Worm (Caenorhabditis elegans): ENCODE measurements around the gene F11C1.4.

The F11C1.4 gene

DNA sequence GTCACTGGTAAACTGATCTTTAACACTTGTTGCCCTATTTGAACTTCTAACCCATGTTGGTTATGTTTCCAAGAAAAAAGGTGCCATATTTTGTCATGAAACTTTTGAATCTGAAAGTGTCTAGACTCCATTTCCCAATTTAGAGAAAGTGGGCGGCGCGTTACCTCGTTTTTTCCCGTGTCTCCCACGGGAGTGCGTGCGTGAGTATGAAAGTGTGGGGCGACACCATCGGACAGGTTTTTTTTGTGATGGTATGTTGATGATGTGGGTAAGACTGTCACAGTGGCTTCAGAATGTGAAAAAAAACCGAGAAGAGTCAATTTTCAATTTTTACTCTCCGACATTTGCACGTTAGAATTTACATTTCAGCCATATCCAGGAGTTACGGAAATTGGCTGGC, 28.9 kb downstream of the F11C1.4 start:
- TF ChIP-seq W03F9.2 (tag; optimal IDR thresholded peaks at IDR 0.05) (no peak), dao-5 (tag; optimal IDR thresholded peaks at IDR 0.05) (no peak), him-1 (tag; optimal IDR thresholded peaks at IDR 0.05) (no peak)

DNA sequence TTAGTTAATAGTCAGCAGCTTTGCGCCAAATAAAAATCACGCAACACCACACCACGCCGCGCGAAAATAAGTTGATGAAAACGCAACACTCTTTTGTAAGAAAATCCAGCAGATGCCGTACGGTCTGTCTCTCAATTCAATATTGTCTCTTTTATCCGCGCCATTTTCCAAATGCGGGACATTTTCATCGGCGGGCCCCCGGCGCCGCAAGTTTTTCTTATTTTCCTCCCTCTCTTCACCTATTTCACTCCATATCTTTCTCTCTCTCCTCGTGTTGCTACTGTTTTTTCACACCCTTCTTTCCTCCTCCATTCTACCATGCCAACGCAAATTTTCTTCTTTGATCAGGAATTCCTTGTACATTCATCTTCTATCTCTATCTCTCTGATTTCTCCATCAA, 29.5 kb downstream of the F11C1.4 start:
- TF ChIP-seq dao-5 (tag; optimal IDR thresholded peaks at IDR 0.05) (no peak), him-1 (tag; optimal IDR thresholded peaks at IDR 0.05) (no peak), W03F9.2 (tag; optimal IDR thresholded peaks at IDR 0.05) (no peak)

DNA sequence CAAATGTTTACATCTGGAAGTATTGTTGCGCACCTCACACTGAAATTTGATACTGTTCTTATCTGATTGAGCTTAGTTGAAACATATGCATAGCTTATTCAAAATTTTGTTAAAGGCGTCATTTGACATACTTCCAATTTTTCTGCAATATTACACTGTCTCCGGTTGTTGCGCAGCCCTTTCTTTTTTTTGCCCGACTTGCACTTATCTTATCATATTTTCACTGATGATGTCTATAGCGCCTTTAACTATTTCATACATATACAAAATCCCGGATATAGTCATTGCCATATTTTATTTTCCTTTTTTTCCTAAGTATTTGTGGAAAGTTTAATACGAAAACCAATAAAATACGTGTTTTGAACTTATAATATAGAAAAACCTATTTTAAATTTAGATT, 29.9 kb downstream of the F11C1.4 start:
- TF ChIP-seq W03F9.2 (tag; optimal IDR thresholded peaks at IDR 0.05) = no peak
- no peak for TF ChIP-seq him-1 (tag; optimal IDR thresholded peaks at IDR 0.05)
- TF ChIP-seq dao-5 (tag; optimal IDR thresholded peaks at IDR 0.05) = no peak

DNA sequence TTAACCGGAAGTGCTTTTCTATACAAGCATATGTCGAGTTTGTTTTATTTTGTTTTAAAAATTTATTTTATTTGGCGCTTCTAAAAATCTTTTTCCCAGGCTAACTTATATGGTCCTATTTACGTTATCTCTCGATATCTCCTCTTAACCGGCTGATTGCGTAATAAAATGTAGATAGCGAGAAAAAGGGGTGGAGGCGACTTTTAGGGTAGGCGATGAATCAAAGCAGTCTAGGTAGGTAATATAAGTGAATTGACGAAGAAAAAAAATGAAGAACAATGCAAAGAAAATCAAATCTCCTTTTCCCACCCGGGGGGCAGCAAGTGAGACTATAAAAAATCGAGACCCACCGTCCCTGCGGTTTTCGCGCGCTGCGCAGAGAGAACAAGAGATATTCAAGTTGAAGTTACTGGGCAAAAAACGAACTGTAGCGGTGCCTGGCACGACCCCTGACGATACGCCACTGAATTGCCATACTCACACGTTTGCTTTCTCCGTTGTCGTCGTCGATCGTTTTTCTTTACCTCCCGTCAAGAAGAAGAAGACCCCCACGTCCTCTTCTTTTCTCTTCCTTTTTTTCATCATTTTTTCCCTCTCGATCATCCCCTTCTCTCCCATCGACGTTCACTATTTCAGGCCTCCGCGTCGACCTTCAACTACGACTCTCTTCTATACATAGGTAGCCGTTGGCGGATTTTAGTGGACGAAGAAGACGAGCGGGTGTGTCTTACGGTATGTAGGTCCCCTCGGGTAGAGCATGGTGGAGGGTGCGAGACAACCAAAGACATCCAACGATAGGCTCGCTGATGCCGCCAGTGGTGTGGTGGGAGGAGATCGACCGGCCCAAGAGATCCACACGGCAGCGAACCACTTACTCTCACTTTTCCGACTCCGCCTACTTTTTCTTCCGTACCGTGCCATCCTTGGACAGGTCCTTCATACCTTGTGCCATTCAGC, 31.3 kb downstream of the F11C1.4 start, which contains the start of gene nhr-25:
nhr-25 (plus strand) TSS at position 637 of the 957 bp plus-strand sequence.
- TF ChIP-seq dao-5 (tag; optimal IDR thresholded peaks at IDR 0.05) = no peak
- no peak for TF ChIP-seq him-1 (tag; optimal IDR thresholded peaks at IDR 0.05)
- no peak for TF ChIP-seq W03F9.2 (tag; optimal IDR thresholded peaks at IDR 0.05)

DNA sequence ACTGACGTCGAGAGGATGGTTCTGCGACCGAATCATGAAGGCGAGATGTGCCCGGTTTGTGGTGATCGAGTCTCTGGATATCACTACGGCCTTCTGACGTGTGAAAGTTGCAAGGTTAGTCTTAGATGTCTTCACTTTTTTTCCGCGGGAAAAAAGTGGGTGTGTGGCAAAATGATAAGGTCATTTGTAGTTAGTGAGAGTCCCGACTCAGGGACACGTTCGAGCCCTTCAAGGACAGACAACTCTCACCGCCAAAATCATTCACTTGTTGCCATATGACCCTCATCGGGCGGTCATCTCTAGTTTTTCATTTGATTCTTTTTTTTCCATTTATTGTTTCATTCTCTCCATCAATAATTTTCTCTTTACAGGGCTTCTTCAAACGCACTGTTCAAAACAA, 32.0 kb downstream of the F11C1.4 start:
- no peak for TF ChIP-seq W03F9.2 (tag; optimal IDR thresholded peaks at IDR 0.05)

DNA sequence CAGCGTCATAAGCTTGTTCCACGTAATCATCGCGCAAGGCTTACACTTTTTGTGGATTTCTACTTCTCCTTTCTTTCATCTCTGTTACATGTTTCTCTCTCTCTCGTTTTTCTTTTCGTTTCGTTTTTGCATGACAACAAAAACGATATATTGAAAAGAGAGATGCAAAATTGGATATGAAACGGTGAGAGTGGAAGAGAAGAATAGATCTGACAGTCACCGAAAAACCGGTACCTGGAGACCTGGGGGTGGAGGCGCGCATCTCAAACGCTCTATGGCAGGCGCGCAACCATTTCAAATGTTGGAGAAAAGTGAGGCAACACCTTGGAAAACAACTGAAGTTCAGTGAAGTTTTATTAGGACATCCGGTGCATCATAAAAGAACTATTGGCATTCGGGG, 32.8 kb downstream of the F11C1.4 start:
- no peak for TF ChIP-seq dao-5 (tag; optimal IDR thresholded peaks at IDR 0.05)
- TF ChIP-seq him-1 (tag; optimal IDR thresholded peaks at IDR 0.05) = no peak
- TF ChIP-seq W03F9.2 (tag; optimal IDR thresholded peaks at IDR 0.05) = no peak

DNA sequence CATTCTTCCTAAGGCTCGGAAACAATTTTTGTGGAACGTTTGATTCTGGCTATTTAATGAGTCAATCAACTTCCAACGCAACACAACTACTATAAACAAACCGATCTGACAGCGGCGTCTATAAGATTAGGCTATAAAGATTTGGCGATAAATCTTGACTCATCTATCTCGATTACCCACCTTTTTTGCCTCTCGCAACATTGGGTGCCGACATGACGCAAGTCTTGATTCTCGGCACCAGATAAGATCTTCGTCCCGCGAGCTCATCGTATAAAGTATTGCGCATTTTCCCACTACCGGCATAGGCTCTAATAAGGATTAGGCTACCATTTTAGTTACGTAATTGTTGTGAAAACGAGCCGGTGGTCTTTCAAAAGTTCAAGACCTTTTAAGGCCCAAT, 35.0 kb downstream of the F11C1.4 start:
- TF ChIP-seq W03F9.2 (tag; optimal IDR thresholded peaks at IDR 0.05) = no peak
- no peak for TF ChIP-seq him-1 (tag; optimal IDR thresholded peaks at IDR 0.05)
- no peak for TF ChIP-seq dao-5 (tag; optimal IDR thresholded peaks at IDR 0.05)

DNA sequence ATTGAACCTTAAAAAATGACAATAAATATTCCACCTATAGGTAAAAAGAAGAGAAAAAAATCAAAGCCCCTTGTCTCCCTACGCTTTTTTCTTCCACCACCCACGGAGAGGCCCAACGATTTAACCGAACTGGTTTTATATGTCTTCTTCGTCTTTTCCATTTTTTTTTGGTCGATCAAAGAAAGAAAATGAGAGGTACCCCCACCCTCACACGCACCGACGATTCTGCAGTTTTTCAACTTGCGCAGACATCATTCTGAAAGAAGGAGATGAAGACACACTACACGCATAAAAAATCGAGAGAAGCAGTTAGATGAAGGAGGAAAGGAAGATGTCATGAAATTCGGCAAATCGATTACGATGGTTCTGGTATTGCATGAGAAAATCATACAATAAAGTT, 37.5 kb downstream of the F11C1.4 start:
- TF ChIP-seq W03F9.2 (tag; optimal IDR thresholded peaks at IDR 0.05) = no peak
- no peak for TF ChIP-seq dao-5 (tag; optimal IDR thresholded peaks at IDR 0.05)
- no peak for TF ChIP-seq him-1 (tag; optimal IDR thresholded peaks at IDR 0.05)

DNA sequence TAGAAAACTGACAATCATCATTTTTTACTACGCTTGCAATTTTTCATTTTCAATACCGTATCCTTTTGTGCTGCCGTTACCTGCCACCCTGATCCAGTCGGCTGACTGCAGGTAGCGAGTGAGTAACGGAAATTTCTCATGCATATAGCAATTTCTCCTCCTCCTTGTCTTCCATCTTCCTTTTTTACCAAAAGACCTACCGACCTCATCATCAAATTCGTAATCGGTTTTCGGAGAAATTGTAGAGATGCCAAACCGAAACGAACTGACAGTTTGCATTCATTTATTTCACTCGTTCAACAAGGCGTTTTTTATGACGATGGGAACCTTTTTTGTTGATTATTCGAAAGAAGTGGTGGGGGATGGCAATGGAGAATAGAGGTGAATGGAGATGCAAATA, 39.4 kb downstream of the F11C1.4 start:
- TF ChIP-seq dao-5 (tag; optimal IDR thresholded peaks at IDR 0.05) = no peak
- TF ChIP-seq him-1 (tag; optimal IDR thresholded peaks at IDR 0.05) = no peak
- TF ChIP-seq W03F9.2 (tag; optimal IDR thresholded peaks at IDR 0.05) = no peak

DNA sequence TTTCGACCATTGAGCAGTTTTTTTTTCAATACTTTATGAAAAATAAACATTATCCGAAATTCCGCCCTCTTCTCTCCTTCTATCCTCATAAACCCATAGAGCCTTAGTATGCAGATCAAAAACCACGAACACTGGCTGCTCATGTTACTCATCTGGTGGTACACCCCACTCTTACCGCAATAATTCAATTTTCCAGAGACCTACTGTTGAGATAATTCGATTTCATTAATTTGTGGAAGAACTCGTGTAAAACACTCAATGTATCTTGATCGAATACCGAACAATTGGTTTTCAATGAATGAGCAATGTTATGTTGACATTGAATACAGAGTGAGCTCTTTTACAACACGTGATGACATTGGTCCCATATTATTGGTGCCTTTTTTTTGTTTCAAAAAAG, 44.6 kb downstream of the F11C1.4 start:
- TF ChIP-seq him-1 (tag; optimal IDR thresholded peaks at IDR 0.05) = no peak
- no peak for TF ChIP-seq dao-5 (tag; optimal IDR thresholded peaks at IDR 0.05)
- TF ChIP-seq W03F9.2 (tag; optimal IDR thresholded peaks at IDR 0.05) = no peak
